Worm (Caenorhabditis elegans) whole organism, L1 larva: ENCODE data around the gene F15B9.11.

ENCODE experiments used
- C04F5.9 ChIP-seq: sonication (generic microtip); optimal IDR thresholded peaks from 2 replicates; lab custom pipeline; 2016; ENCODE audit warnings: missing genetic modification characterization, missing compliant biosample characterization
- C16A3.4 ChIP-seq: fragments of 150-350 bp; optimal IDR thresholded peaks from 2 replicates; lab custom pipeline; 2014; ENCODE audit warnings: missing biosample characterization, missing genetic modification characterization
- C34B4.2 ChIP-seq: sonication (generic microtip); optimal IDR thresholded peaks from 2 replicates; lab custom pipeline; 2017; ENCODE audit warnings: mild to moderate bottlenecking, missing genetic modification characterization, missing compliant biosample characterization
- F16B12.6 ChIP-seq: fragments of 150-350 bp; optimal IDR thresholded peaks from 2 replicates; lab custom pipeline; 2014; ENCODE audit warnings: missing biosample characterization, missing genetic modification characterization
- aha-1 ChIP-seq: fragments of 150-350 bp; optimal IDR thresholded peaks from 2 replicates; lab custom pipeline; 2014; ENCODE audit warnings: missing biosample characterization, missing genetic modification characterization
- blmp-1 ChIP-seq: fragments of 150-350 bp; optimal IDR thresholded peaks from 2 replicates; lab custom pipeline; 2014; ENCODE audit warnings: missing biosample characterization, missing genetic modification characterization
- ceh-82 ChIP-seq, 3 experiments: fragments of 150-350 bp in 1 of 3; sonication (generic microtip) in 2 of 3; optimal IDR thresholded peaks; 2 replicates each; lab custom pipeline; 2014 to 2017; ENCODE audit warnings: missing biosample characterization in 3 of 3, missing genetic modification characterization in 3 of 3
- ceh-88 ChIP-seq: fragments of 200-800 bp; sonication (Bioruptor generic); IDR thresholded peaks from 2 replicates; pipeline ENCODE4 v1.3.6; 2022; ENCODE audit warnings: missing genetic modification characterization, missing compliant biosample characterization
- dpl-1 ChIP-seq, 3 experiments: fragments of 150-350 bp in 2 of 3; sonication (generic microtip) in 1 of 3; optimal IDR thresholded peaks; 2 replicates each; lab custom pipeline; 2014 to 2017; ENCODE audit warnings: missing biosample characterization in 3 of 3, missing genetic modification characterization in 3 of 3, missing genetic modification reagents in 3 of 3
- efl-1 ChIP-seq, 4 experiments: fragments of 150-350 bp; optimal IDR thresholded peaks in 3 of 4; peaks in 1 of 4; 1 replicate in 1 of 4; 2 replicates in 3 of 4; lab custom pipeline; 2014; ENCODE audit warnings: missing biosample characterization in 2 of 4, missing genetic modification characterization in 2 of 4, missing genetic modification reagents in 2 of 4
- egl-13 ChIP-seq: sonication (generic microtip); optimal IDR thresholded peaks from 2 replicates; lab custom pipeline; 2016; ENCODE audit warnings: missing genotype, missing genetic modification reagents, missing genetic modification characterization, missing compliant biosample characterization
- elt-2 ChIP-seq: sonication (generic microtip); optimal IDR thresholded peaks from 2 replicates; lab custom pipeline; 2016; ENCODE audit warnings: missing genetic modification characterization, mild to moderate bottlenecking, inconsistent platforms, missing compliant biosample characterization, missing genetic modification reagents
- elt-3 ChIP-seq, 6 experiments: fragments of 150-350 bp in 1 of 6; sonication (generic microtip); optimal IDR thresholded peaks; 2 replicates each; lab custom pipeline; 2017 to 2018; ENCODE audit warnings: missing biosample characterization in 6 of 6, missing genetic modification characterization in 6 of 6, inconsistent platforms in 1 of 6
- hlh-17 ChIP-seq: fragments of 200-800 bp; sonication (Bioruptor generic); optimal IDR thresholded peaks from 2 replicates; lab custom pipeline; 2018; ENCODE audit warnings: missing genetic modification characterization, mild to moderate bottlenecking, missing compliant biosample characterization, moderate library complexity, borderline replicate concordance
- lin-13 ChIP-seq: fragments of 150-350 bp; optimal IDR thresholded peaks from 2 replicates; lab custom pipeline; 2014; ENCODE audit warnings: missing biosample characterization, missing genetic modification reagents, missing genetic modification characterization
- lin-14 ChIP-seq: fragments of 200-800 bp; sonication (Bioruptor generic); optimal IDR thresholded peaks from 2 replicates; lab custom pipeline; 2018; ENCODE audit warnings: mild to moderate bottlenecking, missing genetic modification characterization, moderate library complexity, missing compliant biosample characterization
- lin-15B ChIP-seq: fragments of 150-350 bp; sonication (generic microtip); optimal IDR thresholded peaks from 3 replicates; lab custom pipeline; 2014; ENCODE audit warnings: missing biosample characterization, missing genetic modification characterization
- lin-35 ChIP-seq, 2 experiments: fragments of 150-350 bp; optimal IDR thresholded peaks; 2 replicates each; lab custom pipeline; 2014; ENCODE audit warnings: missing biosample characterization in 2 of 2, missing genetic modification characterization in 2 of 2, missing genetic modification reagents in 2 of 2
- lin-39 ChIP-seq: fragments of 150-350 bp; optimal IDR thresholded peaks from 2 replicates; lab custom pipeline; 2014; ENCODE audit warnings: missing biosample characterization, missing genetic modification reagents, missing genetic modification characterization
- lsy-2 ChIP-seq, 2 experiments: fragments of 150-350 bp; optimal IDR thresholded peaks; 2 replicates each; lab custom pipeline; 2014; ENCODE audit warnings: missing biosample characterization in 2 of 2, missing genetic modification characterization in 2 of 2
- mep-1 ChIP-seq: fragments of 150-350 bp; optimal IDR thresholded peaks from 2 replicates; lab custom pipeline; 2014; ENCODE audit warnings: missing biosample characterization, missing genetic modification characterization
- nhr-12 ChIP-seq: sonication (generic microtip); optimal IDR thresholded peaks from 2 replicates; lab custom pipeline; 2017; ENCODE audit warnings: missing biosample characterization, missing genetic modification characterization
- nhr-19 ChIP-seq: fragments of 200-800 bp; sonication (Bioruptor generic); conservative IDR thresholded peaks from 2 replicates; pipeline ENCODE4 v1.3.6; 2022; ENCODE audit warnings: missing genetic modification characterization, missing compliant biosample characterization
- nhr-20 ChIP-seq: sonication (generic microtip); optimal IDR thresholded peaks from 2 replicates; lab custom pipeline; 2016; ENCODE audit warnings: mild to moderate bottlenecking, missing genetic modification characterization, missing compliant biosample characterization
- nhr-47 ChIP-seq: sonication (generic microtip); optimal IDR thresholded peaks from 2 replicates; lab custom pipeline; 2016; ENCODE audit warnings: mild to moderate bottlenecking, missing genetic modification characterization, moderate library complexity, missing compliant biosample characterization
- nhr-71 ChIP-seq: sonication (generic microtip); optimal IDR thresholded peaks from 2 replicates; lab custom pipeline; 2016; ENCODE audit warnings: mild to moderate bottlenecking, missing genetic modification characterization, moderate library complexity, missing compliant biosample characterization
- nhr-76 ChIP-seq: sonication (generic microtip); optimal IDR thresholded peaks from 2 replicates; lab custom pipeline; 2017; ENCODE audit warnings: missing biosample characterization, missing genetic modification characterization
- nhr-77 ChIP-seq: fragments of 150-350 bp; optimal IDR thresholded peaks from 2 replicates; lab custom pipeline; 2014; ENCODE audit warnings: missing biosample characterization, missing genetic modification characterization
- nhr-90 ChIP-seq: sonication (generic microtip); optimal IDR thresholded peaks from 2 replicates; lab custom pipeline; 2016; ENCODE audit warnings: mild to moderate bottlenecking, missing genetic modification characterization, missing compliant biosample characterization; ENCODE audit not compliant: poor library complexity
- pag-3 ChIP-seq: sonication (generic microtip); optimal IDR thresholded peaks from 2 replicates; lab custom pipeline; 2017; ENCODE audit warnings: missing genetic modification characterization, mild to moderate bottlenecking, missing compliant biosample characterization, antibody characterized with exemption, borderline replicate concordance; ENCODE audit not compliant: insufficient read depth
- pax-3 ChIP-seq: fragments of 200-800 bp; sonication (Bioruptor generic); optimal IDR thresholded peaks from 2 replicates; lab custom pipeline; 2018; ENCODE audit warnings: mild to moderate bottlenecking, missing genetic modification characterization, moderate library complexity, missing compliant biosample characterization
- pqm-1 ChIP-seq: sonication (generic microtip); optimal IDR thresholded peaks from 3 replicates; lab custom pipeline; 2017; ENCODE audit warnings: missing biosample characterization, missing genetic modification characterization
- rnt-1 ChIP-seq: sonication (generic microtip); optimal IDR thresholded peaks from 2 replicates; lab custom pipeline; 2016; ENCODE audit warnings: mild to moderate bottlenecking, missing genetic modification characterization, moderate library complexity, missing compliant biosample characterization
- snpc-4 ChIP-seq: fragments of 150-350 bp; optimal IDR thresholded peaks from 2 replicates; lab custom pipeline; 2014; ENCODE audit warnings: missing biosample characterization, missing genetic modification characterization
- snu-23 ChIP-seq: sonication (generic microtip); optimal IDR thresholded peaks from 2 replicates; lab custom pipeline; 2016; ENCODE audit warnings: missing genetic modification characterization, missing compliant biosample characterization
- sup-37 ChIP-seq: fragments of 200-800 bp; sonication (Bioruptor generic); optimal IDR thresholded peaks from 2 replicates; lab custom pipeline; 2018; ENCODE audit warnings: mild to moderate bottlenecking, missing genetic modification characterization, missing compliant biosample characterization
- swsn-7 ChIP-seq: sonication (generic microtip); optimal IDR thresholded peaks from 2 replicates; lab custom pipeline; 2016; ENCODE audit warnings: missing genetic modification characterization, missing compliant biosample characterization
- tbx-2 ChIP-seq: sonication (generic microtip); optimal IDR thresholded peaks from 2 replicates; lab custom pipeline; 2016; ENCODE audit warnings: missing genetic modification characterization, missing compliant biosample characterization
- unc-62 ChIP-seq: fragments of 150-350 bp; optimal IDR thresholded peaks from 2 replicates; lab custom pipeline; 2014; ENCODE audit warnings: missing biosample characterization, missing genetic modification reagents, missing genetic modification characterization
- unc-98 ChIP-seq: fragments of 200-800 bp; sonication (Bioruptor generic); IDR thresholded peaks from 2 replicates; pipeline ENCODE4 v1.3.6; 2022; ENCODE audit warnings: missing genetic modification characterization, missing compliant biosample characterization
- xbp-1 ChIP-seq: sonication (generic microtip); optimal IDR thresholded peaks from 2 replicates; lab custom pipeline; 2016; ENCODE audit warnings: missing genetic modification characterization, missing compliant biosample characterization

Gene F15B9.11

ce11 chrV:12952287-12952686 lies 40.4 kb downstream of the F15B9.11 start, which contains the start of gene pqn-68 (continued):
- TF ChIP-seq nhr-90 (tag; lab: Kevin White, UChicago) (no peak), C34B4.2 (tag; lab: Kevin White, UChicago) (no peak), snpc-4 (tag; lab: Kevin White, UChicago) (no peak), unc-62 (GFP tag; lab: Kevin White, UChicago) (no peak), sup-37 (GFP tag; lab: Kevin White, UChicago) (no peak), dpl-1 (GFP tag; optimal IDR thresholded peaks at IDR 0.05; lab: Kevin White, UChicago) (peak in 2 of 3 experiments; percentile 24 to 66), swsn-7 (tag; lab: Kevin White, UChicago) (peak; percentile 1), hlh-17 (no peak), elt-2 (tag; lab: Kevin White, UChicago) (no peak), ceh-88 (no peak), nhr-47 (tag; lab: Kevin White, UChicago) (peak; percentile 15), blmp-1 (tag; lab: Kevin White, UChicago) (peak; percentile 28), aha-1 (tag; lab: Kevin White, UChicago) (no peak), snu-23 (GFP tag; lab: Kevin White, UChicago) (peak; percentile 43), nhr-12 (no peak), unc-98 (GFP tag; lab: Robert Waterston, UW) (no peak), tbx-2 (tag; lab: Kevin White, UChicago) (no peak), C16A3.4 (tag; lab: Kevin White, UChicago) (peak; percentile 2), rnt-1 (tag; lab: Kevin White, UChicago) (peak; percentile 49), pag-3 (no peak)

ce11 chrV:12950812-12951528 lies 41.7 kb downstream of the F15B9.11 start, which contains the start of the genes T16G1.9 and T16G1.18:
T16G1.9 (minus strand) TSS chrV:12950862.
T16G1.18 (plus strand) TSS chrV:12951304.
- TF ChIP-seq nhr-19 (GFP tag; lab: Robert Waterston, UW), result peak; percentile 27; the same call in 1 of the 2 replicates
- peak; percentile 14 for TF ChIP-seq tbx-2 (tag; lab: Kevin White, UChicago)
- peak; percentile 36 for TF ChIP-seq xbp-1
- peak; percentile 30 for TF ChIP-seq nhr-77 (tag; lab: Kevin White, UChicago)
- TF ChIP-seq lin-13 (GFP tag; lab: Kevin White, UChicago), result peak; percentile 22
- TF ChIP-seq elt-3 (tag; optimal IDR thresholded peaks at IDR 0.05; lab: Kevin White, UChicago), result peak in 1 of 6 experiments; percentile 6
- no peak for TF ChIP-seq pax-3
- peak; percentile 77 for TF ChIP-seq lin-14
- TF ChIP-seq nhr-47 (tag; lab: Kevin White, UChicago), result peak; percentile 24
- TF ChIP-seq F16B12.6 (tag; lab: Kevin White, UChicago), result peak; percentile 7
- peak; percentile 27 for TF ChIP-seq rnt-1 (tag; lab: Kevin White, UChicago)
- peak in 2 of 3 experiments; percentile 21 to 47 for TF ChIP-seq ceh-82 (tag; optimal IDR thresholded peaks at IDR 0.05; lab: Kevin White, UChicago)
- TF ChIP-seq lin-35 (GFP tag; optimal IDR thresholded peaks at IDR 0.05; lab: Kevin White, UChicago), result peak; percentile 52 to 56
- peak; percentile 41 to 67 for TF ChIP-seq lsy-2 (tag; optimal IDR thresholded peaks at IDR 0.05; lab: Kevin White, UChicago)
- TF ChIP-seq C04F5.9 (tag; lab: Kevin White, UChicago), result no peak
- no peak for TF ChIP-seq nhr-76 (tag; lab: Kevin White, UChicago)
- TF ChIP-seq mep-1 (tag; lab: Kevin White, UChicago), result peak; percentile 43
- peak; percentile 56 for TF ChIP-seq snu-23 (GFP tag; lab: Kevin White, UChicago)
- peak; percentile 12 for TF ChIP-seq lin-15B (tag; lab: Kevin White, UChicago)
- no peak for TF ChIP-seq lin-39 (tag; lab: Kevin White, UChicago)
- peak; percentile 19 for TF ChIP-seq swsn-7 (tag; lab: Kevin White, UChicago)
- TF ChIP-seq dpl-1 (GFP tag; optimal IDR thresholded peaks at IDR 0.05; lab: Kevin White, UChicago), result peak in 2 of 3 experiments; percentile 43 to 62
- TF ChIP-seq nhr-20 (tag; lab: Kevin White, UChicago), result peak; percentile 25
- peak; percentile 9 for TF ChIP-seq C16A3.4 (tag; lab: Kevin White, UChicago)
- TF ChIP-seq pqm-1 (tag; lab: Kevin White, UChicago), result no peak
- no peak for TF ChIP-seq egl-13 (tag; lab: Kevin White, UChicago)
- peak; percentile 49 for TF ChIP-seq nhr-71
- peak; percentile 58 to 65 for TF ChIP-seq efl-1 (optimal IDR thresholded peaks at IDR 0.05; lab: Kevin White, UChicago)
- TF ChIP-seq efl-1 (GFP tag; optimal IDR thresholded peaks at IDR 0.05 in 1 of 2; lab: Kevin White, UChicago), result peak in 1 of 2 experiments; percentile 28
